Fruit fly (Drosophila melanogaster) whole organism, pupa: ENCODE data around the gene pit.

ENCODE experiments used
- CG12605 ChIP-seq: fragments of 200-800 bp; sonication (Bioruptor generic); IDR thresholded peaks from 2 replicates; pipeline ENCODE4 v1.3.6; 2022; ENCODE audit warnings: missing biosample characterization, missing genetic modification characterization
- CG13204 ChIP-seq: fragments of 200-800 bp; sonication (Bioruptor generic); optimal IDR thresholded peaks from 2 replicates; lab custom pipeline; 2018; ENCODE audit warnings: missing biosample characterization, mild to moderate bottlenecking, missing genetic modification characterization, moderate library complexity
- CG15710 ChIP-seq: fragments of 200-800 bp; sonication (Bioruptor generic); optimal IDR thresholded peaks from 2 replicates; lab custom pipeline; 2018; ENCODE audit warnings: missing biosample characterization, mild to moderate bottlenecking, missing genetic modification characterization, moderate library complexity
- CG32121 ChIP-seq: fragments of 200-800 bp; sonication (Bioruptor generic); IDR thresholded peaks from 2 replicates; pipeline ENCODE4 v1.3.6; 2022; ENCODE audit warnings: missing biosample characterization, missing genetic modification characterization
- CG9948 ChIP-seq: fragments of 200-800 bp; sonication (Bioruptor generic); optimal IDR thresholded peaks from 2 replicates; lab custom pipeline; 2018; ENCODE audit warnings: missing biosample characterization, mild to moderate bottlenecking, missing genetic modification characterization, moderate library complexity
- D1 ChIP-seq: fragments of 200-800 bp; sonication (Bioruptor generic); optimal IDR thresholded peaks from 2 replicates; lab custom pipeline; 2018; ENCODE audit warnings: missing biosample characterization, mild to moderate bottlenecking, missing genetic modification characterization, moderate library complexity
- EcR ChIP-seq: fragments of 200-800 bp; sonication (Bioruptor generic); optimal IDR thresholded peaks from 3 replicates; lab custom pipeline; 2019; ENCODE audit warnings: missing biosample characterization, missing genetic modification characterization, mild to moderate bottlenecking, moderate library complexity, missing genetic modification reagents
- Ets98B ChIP-seq: fragments of 200-800 bp; sonication (Bioruptor generic); IDR thresholded peaks from 2 replicates; pipeline ENCODE4 v1.3.6; 2022; ENCODE audit warnings: missing biosample characterization, missing genetic modification characterization
- Pif1A ChIP-seq: fragments of 200-800 bp; sonication (Bioruptor generic); optimal IDR thresholded peaks from 3 replicates; lab custom pipeline; 2016; ENCODE audit warnings: missing biosample characterization, missing genetic modification characterization
- gl ChIP-seq: fragments of 200-800 bp; sonication (Bioruptor generic); optimal IDR thresholded peaks from 2 replicates; lab custom pipeline; 2018; ENCODE audit warnings: missing biosample characterization, mild to moderate bottlenecking, missing genetic modification characterization
- rn ChIP-seq: fragments of 200-800 bp; sonication (Bioruptor generic); IDR thresholded peaks from 2 replicates; pipeline ENCODE4 v1.3.6; 2022; ENCODE audit warnings: missing biosample characterization, missing genetic modification characterization

dm6 chr3R:22047412-22047811 is 13.3 kb downstream of the pit start:
- TF ChIP-seq CG9948 = no peak
- no peak for TF ChIP-seq CG32121 (GFP tag; lab: Robert Waterston, UW)
- TF ChIP-seq gl (tag; lab: Kevin White, UChicago) = no peak
- no peak for TF ChIP-seq CG12605
- no peak for TF ChIP-seq EcR (GFP tag; lab: Kevin White, UChicago)
- TF ChIP-seq rn (GFP tag; lab: Robert Waterston, UW) = no peak
- TF ChIP-seq CG13204 = no peak
- TF ChIP-seq Ets98B = no peak
- no peak for TF ChIP-seq D1 (tag; lab: Kevin White, UChicago)
- TF ChIP-seq CG15710 (tag; lab: Kevin White, UChicago) = no peak
- TF ChIP-seq Pif1A (GFP tag; lab: Kevin White, UChicago) = no peak
